Worm (Caenorhabditis elegans) whole organism, L4/young adult: Measurements from ENCODE around the gene K09D9.1.

ENCODE experiments used
- W03F9.2 ChIP-seq: fragments of 150-350 bp; optimal IDR thresholded peaks from 2 replicates; lab custom pipeline; 2014; ENCODE audit warnings: missing biosample characterization, missing genetic modification characterization
- dao-5 ChIP-seq: sonication (generic microtip); optimal IDR thresholded peaks from 2 replicates; lab custom pipeline; 2016; ENCODE audit warnings: missing genotype, missing genetic modification characterization, moderate library complexity, missing compliant biosample characterization
- him-1 ChIP-seq: sonication (generic microtip); optimal IDR thresholded peaks from 2 replicates; lab custom pipeline; 2016; ENCODE audit warnings: missing genotype, missing genetic modification reagents, missing genetic modification characterization, missing compliant biosample characterization

- TF ChIP-seq dao-5 (tag; lab: Kevin White, UChicago) (no peak), him-1 (no peak), W03F9.2 (tag; lab: Kevin White, UChicago) (no peak)
Observed at ce11 chrV:3995838-3996237, 29.0 kb upstream of the K09D9.1 start, which contains the start of gene srx-62.
